Worm (Caenorhabditis elegans) whole organism, L4/young adult: ENCODE measurements around the gene nsun-1.

Experiments used
- W03F9.2 ChIP-seq: fragments of 150-350 bp; optimal IDR thresholded peaks from 2 replicates; lab custom pipeline; 2014; ENCODE audit warnings: missing biosample characterization, missing genetic modification characterization
- dao-5 ChIP-seq: sonication (generic microtip); optimal IDR thresholded peaks from 2 replicates; lab custom pipeline; 2016; ENCODE audit warnings: missing genotype, missing genetic modification characterization, moderate library complexity, missing compliant biosample characterization
- him-1 ChIP-seq: sonication (generic microtip); optimal IDR thresholded peaks from 2 replicates; lab custom pipeline; 2016; ENCODE audit warnings: missing genotype, missing genetic modification reagents, missing genetic modification characterization, missing compliant biosample characterization

DNA sequence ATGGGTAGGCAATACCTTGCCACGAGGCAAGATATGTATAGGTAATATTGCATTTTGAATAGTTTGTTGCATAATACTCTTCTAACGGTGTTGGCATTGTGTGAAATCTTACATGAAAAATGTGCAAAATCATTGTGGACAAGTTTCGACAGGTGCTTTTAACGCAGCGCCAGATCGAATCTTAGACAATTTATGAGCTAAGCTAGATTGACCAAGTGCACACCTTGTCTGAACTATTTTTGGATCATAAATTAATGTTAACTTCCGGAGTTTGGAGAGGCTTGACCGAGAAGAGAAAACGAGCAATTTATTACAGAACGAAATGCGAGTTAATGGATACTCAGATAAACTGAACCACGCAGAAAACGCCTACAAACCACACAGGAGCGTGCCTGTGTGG lies 33.5 kb upstream of the nsun-1 start, which contains the start of gene srh-105:
- TF ChIP-seq W03F9.2 (tag; lab: Kevin White, UChicago) (no peak), dao-5 (no peak), him-1 (tag; lab: Kevin White, UChicago) (no peak)
